Fruit fly (Drosophila melanogaster): ENCODE results near the gene BBIP1.
A peak's percentile ranks its signal among the peaks of the same experiment; 100 is the strongest.

DNA sequence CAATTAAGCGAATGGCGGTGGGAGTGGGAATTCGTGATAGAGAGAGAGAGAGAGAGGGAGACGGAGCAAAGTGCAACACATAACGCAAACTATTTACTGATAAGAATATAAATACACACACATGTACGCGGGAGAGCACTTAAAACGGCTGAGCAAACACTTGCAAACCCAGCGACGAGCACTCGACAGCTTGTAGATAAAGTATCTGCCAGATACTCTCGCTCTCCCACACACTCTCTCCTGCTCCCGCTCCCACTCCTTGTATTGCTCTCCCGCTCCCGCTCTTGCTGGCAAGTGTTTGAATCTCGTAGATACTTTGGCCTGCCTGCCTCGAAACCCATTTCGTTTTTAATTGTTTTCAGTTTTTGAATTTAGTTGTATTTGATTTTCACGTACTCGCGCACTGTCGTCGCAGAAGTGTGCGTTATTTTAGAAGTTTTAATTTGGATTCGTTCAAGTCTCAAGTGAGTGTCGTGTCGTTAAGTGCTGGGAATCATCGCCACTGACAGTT lies 24.1 kb downstream of the BBIP1 start:
- TF ChIP-seq usp (GFP tag; optimal IDR thresholded peaks at IDR 0.05) (no peak), Abd-B (GFP tag; optimal IDR thresholded peaks at IDR 0.05) (no peak), psq (GFP tag; optimal IDR thresholded peaks at IDR 0.05) (peak; percentile 88), Sp1 (GFP tag; optimal IDR thresholded peaks at IDR 0.05) (peak; percentile 21), pan (optimal IDR thresholded peaks at IDR 0.05) (no peak), N (GFP tag; optimal IDR thresholded peaks at IDR 0.05) (no peak), rgr (GFP tag; optimal IDR thresholded peaks at IDR 0.05) (peak; percentile 44), Vsx2 (GFP tag; optimal IDR thresholded peaks at IDR 0.05; ENCODE audit: partially characterized antibody) (peak; percentile 96)

All from whole organism, wandering third instar larva.